Worm (Caenorhabditis elegans): Measurements from ENCODE around the gene F21H7.5.

F21H7.5 gene

ce11 chrV:16277918-16278317, 40.6 kb downstream of the F21H7.5 start, which contains the start of gene cyp-37B1:
Gene cyp-37B1 (plus strand): TSS chrV:16278116.
- TF ChIP-seq B0310.2 (tag; optimal IDR thresholded peaks at IDR 0.05) (no peak), hmg-4 (GFP tag; optimal IDR thresholded peaks at IDR 0.05) (no peak), ets-7 (tag; optimal IDR thresholded peaks at IDR 0.05) (no peak), hmbx-1 (tag; optimal IDR thresholded peaks at IDR 0.05) (no peak), ceh-36 (tag; optimal IDR thresholded peaks at IDR 0.05) (no peak), ama-1 (optimal IDR thresholded peaks at IDR 0.05) (no peak), tra-4 (tag; optimal IDR thresholded peaks at IDR 0.05) (no peak), sea-1 (GFP tag; conservative IDR thresholded peaks at IDR 0.05) (no peak), F13C5.2 (tag; optimal IDR thresholded peaks at IDR 0.05) (no peak), tbx-37 (GFP tag; conservative IDR thresholded peaks at IDR 0.05) (no peak), pes-1 (GFP tag; IDR thresholded peaks at IDR 0.05) (no peak), hnd-1 (tag; optimal IDR thresholded peaks at IDR 0.05) (no peak), aly-1 (tag; optimal IDR thresholded peaks at IDR 0.05) (no peak), flt-1 (GFP tag; IDR thresholded peaks at IDR 0.05) (no peak), tbx-11 (GFP tag; IDR thresholded peaks at IDR 0.05) (no peak), scrt-1 (GFP tag; IDR thresholded peaks at IDR 0.05) (no peak)

ce11 chrV:16282147-16282546, 44.8 kb downstream of the F21H7.5 start, which contains the start of gene F28G4.2:
Gene F28G4.2 (minus strand): TSS chrV:16282321.
- no peak for TF ChIP-seq tra-4 (tag; optimal IDR thresholded peaks at IDR 0.05)
- no peak for TF ChIP-seq ets-7 (tag; optimal IDR thresholded peaks at IDR 0.05)
- no peak for TF ChIP-seq pes-1 (GFP tag; IDR thresholded peaks at IDR 0.05)
- TF ChIP-seq ama-1 (optimal IDR thresholded peaks at IDR 0.05) = no peak

- TF ChIP-seq hmbx-1 (tag; optimal IDR thresholded peaks at IDR 0.05) = no peak
- no peak for TF ChIP-seq hnd-1 (tag; optimal IDR thresholded peaks at IDR 0.05)
- no peak for TF ChIP-seq ceh-13 (GFP tag; optimal IDR thresholded peaks at IDR 0.05)
- no peak for TF ChIP-seq aly-1 (tag; optimal IDR thresholded peaks at IDR 0.05)
- no peak for TF ChIP-seq flt-1 (GFP tag; IDR thresholded peaks at IDR 0.05)
- no peak for TF ChIP-seq ama-1 (optimal IDR thresholded peaks at IDR 0.05)
- TF ChIP-seq F13C5.2 (tag; optimal IDR thresholded peaks at IDR 0.05) = no peak
- no peak for TF ChIP-seq tbx-11 (GFP tag; IDR thresholded peaks at IDR 0.05)
Measured at ce11 chrV:16285794-16286193, 48.5 kb downstream of the F21H7.5 start, which contains the start of gene F28G4.4. Gene F28G4.4 (minus strand): TSS chrV:16285894.

- TF ChIP-seq B0310.2 (tag; optimal IDR thresholded peaks at IDR 0.05) = no peak
- TF ChIP-seq ama-1 (optimal IDR thresholded peaks at IDR 0.05) = no peak
- TF ChIP-seq hnd-1 (tag; optimal IDR thresholded peaks at IDR 0.05) = no peak
- no peak for TF ChIP-seq tbx-37 (GFP tag; conservative IDR thresholded peaks at IDR 0.05)
- TF ChIP-seq ets-7 (tag; optimal IDR thresholded peaks at IDR 0.05) = no peak
- no peak for TF ChIP-seq hmg-4 (GFP tag; optimal IDR thresholded peaks at IDR 0.05)
- TF ChIP-seq hmbx-1 (tag; optimal IDR thresholded peaks at IDR 0.05) = no peak
- TF ChIP-seq ceh-36 (tag; optimal IDR thresholded peaks at IDR 0.05) = no peak
- no peak for TF ChIP-seq tra-4 (tag; optimal IDR thresholded peaks at IDR 0.05)
- no peak for TF ChIP-seq pes-1 (GFP tag; IDR thresholded peaks at IDR 0.05)
Measured at ce11 chrV:16287619-16288018, 50.3 kb downstream of the F21H7.5 start, which contains the start of gene F28G4.3. Gene F28G4.3 (minus strand): TSS chrV:16287719.
